Fruit fly (Drosophila melanogaster): ENCODE results near the gene Bx42.

Bx42 gene

DNA sequence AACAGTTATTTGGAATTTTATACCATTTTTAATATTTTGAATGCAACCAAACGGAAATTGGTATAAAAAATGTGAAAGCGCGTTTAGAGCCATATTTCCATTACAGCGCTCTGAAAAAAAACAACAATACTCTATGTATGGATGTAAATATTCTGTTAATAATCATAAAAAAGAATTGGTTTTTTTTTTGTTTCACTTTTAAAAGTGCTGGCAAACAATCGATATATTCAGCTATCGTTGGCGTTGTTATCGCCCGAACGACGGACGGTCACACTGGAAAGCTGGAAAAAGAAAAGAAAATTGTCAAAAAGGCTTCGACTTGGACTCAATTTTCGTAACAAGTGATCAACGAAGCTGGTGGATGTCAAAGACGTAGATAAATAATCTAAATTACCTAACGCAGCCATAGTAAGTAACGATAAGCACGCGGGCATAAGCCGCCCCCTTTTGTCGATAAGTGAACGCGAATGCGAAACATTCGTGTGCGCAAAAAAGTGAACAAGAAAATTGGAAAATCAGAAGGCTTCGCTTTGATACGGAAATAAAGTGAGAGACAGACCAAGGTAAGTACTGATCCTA lies 35.9 kb upstream of the Bx42 start, which contains the start of gene CG7065:
Gene CG7065 (plus strand): TSS at position 270 of the 579 bp plus-strand sequence.
- TF ChIP-seq D1 (tag; optimal IDR thresholded peaks at IDR 0.05) = no peak
- no peak for TF ChIP-seq CG8301 (tag; optimal IDR thresholded peaks at IDR 0.05)
- TF ChIP-seq CG14655 (GFP tag; optimal IDR thresholded peaks at IDR 0.05) = no peak
- no peak for TF ChIP-seq CG9948 (tag; optimal IDR thresholded peaks at IDR 0.05)
- TF ChIP-seq CG15710 (tag; optimal IDR thresholded peaks at IDR 0.05) = no peak
- TF ChIP-seq CG10348 (GFP tag; IDR thresholded peaks at IDR 0.05) = no peak
- no peak for TF ChIP-seq fd96Ca (GFP tag; IDR thresholded peaks at IDR 0.05)
- TF ChIP-seq CG34367 (tag; optimal IDR thresholded peaks at IDR 0.05) = no peak
- no peak for TF ChIP-seq EcR (GFP tag; optimal IDR thresholded peaks at IDR 0.05)
- TF ChIP-seq rn (GFP tag; IDR thresholded peaks at IDR 0.05) = no peak
- no peak for TF ChIP-seq CG32121 (GFP tag; IDR thresholded peaks at IDR 0.05)
- TF ChIP-seq Ets98B (GFP tag; IDR thresholded peaks at IDR 0.05) = no peak
- TF ChIP-seq CG12605 (GFP tag; IDR thresholded peaks at IDR 0.05) = no peak
- TF ChIP-seq CG8159 (tag; optimal IDR thresholded peaks at IDR 0.05) = no peak
- TF ChIP-seq CG13204 (GFP tag; optimal IDR thresholded peaks at IDR 0.05) = no peak
- TF ChIP-seq CG17806 (tag; optimal IDR thresholded peaks at IDR 0.05) = no peak
- TF ChIP-seq gl (tag; optimal IDR thresholded peaks at IDR 0.05) = no peak
- no peak for TF ChIP-seq CG4496 (GFP tag; IDR thresholded peaks at IDR 0.05)

DNA sequence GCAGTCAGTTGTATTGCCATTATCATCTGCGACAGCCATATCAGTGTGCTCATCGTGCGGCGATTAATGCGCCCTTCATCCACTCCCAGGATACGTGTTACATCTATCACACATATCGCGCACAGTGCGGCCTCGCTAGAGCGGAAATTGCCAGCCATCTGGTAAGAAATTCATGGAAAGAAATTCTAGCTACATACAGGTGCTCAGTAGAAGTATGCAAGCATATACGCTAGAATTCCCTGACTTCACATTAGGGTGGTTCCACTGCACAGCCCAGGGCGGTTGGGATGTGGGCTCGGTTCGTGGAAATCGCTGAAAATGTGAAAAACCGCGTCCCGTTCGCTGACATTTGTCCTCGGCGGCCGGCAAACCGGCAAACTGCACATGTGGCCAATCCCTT lies 34.8 kb upstream of the Bx42 start:
- TF ChIP-seq CG9948 (tag; optimal IDR thresholded peaks at IDR 0.05) = peak; percentile 66
- TF ChIP-seq CG14655 (GFP tag; optimal IDR thresholded peaks at IDR 0.05) = no peak
- peak; percentile 62 for TF ChIP-seq gl (tag; optimal IDR thresholded peaks at IDR 0.05)
- peak; percentile 82 for TF ChIP-seq CG15710 (tag; optimal IDR thresholded peaks at IDR 0.05)
- peak; percentile 91 for TF ChIP-seq CG4496 (GFP tag; IDR thresholded peaks at IDR 0.05)
- TF ChIP-seq CG17806 (tag; optimal IDR thresholded peaks at IDR 0.05) = peak; percentile 64
- TF ChIP-seq CG12605 (GFP tag; IDR thresholded peaks at IDR 0.05) = peak; percentile 69
- peak; percentile 88 for TF ChIP-seq Ets98B (GFP tag; IDR thresholded peaks at IDR 0.05)
- no peak for TF ChIP-seq CG10348 (GFP tag; IDR thresholded peaks at IDR 0.05)
- peak; percentile 72 for TF ChIP-seq CG32121 (GFP tag; IDR thresholded peaks at IDR 0.05)
- TF ChIP-seq CG34367 (tag; optimal IDR thresholded peaks at IDR 0.05) = peak; percentile 70
- peak; percentile 80 for TF ChIP-seq CG8159 (tag; optimal IDR thresholded peaks at IDR 0.05)
- TF ChIP-seq CG8301 (tag; optimal IDR thresholded peaks at IDR 0.05) = peak; percentile 68
- TF ChIP-seq rn (GFP tag; IDR thresholded peaks at IDR 0.05) = peak; percentile 70
- TF ChIP-seq CG13204 (GFP tag; optimal IDR thresholded peaks at IDR 0.05) = no peak
- no peak for TF ChIP-seq Pif1A (GFP tag; optimal IDR thresholded peaks at IDR 0.05)
- peak; percentile 91 for TF ChIP-seq fd96Ca (GFP tag; IDR thresholded peaks at IDR 0.05)
- peak; percentile 36 for TF ChIP-seq D1 (tag; optimal IDR thresholded peaks at IDR 0.05)
- peak; percentile 54 for TF ChIP-seq Snoo (tag; optimal IDR thresholded peaks at IDR 0.05)

DNA sequence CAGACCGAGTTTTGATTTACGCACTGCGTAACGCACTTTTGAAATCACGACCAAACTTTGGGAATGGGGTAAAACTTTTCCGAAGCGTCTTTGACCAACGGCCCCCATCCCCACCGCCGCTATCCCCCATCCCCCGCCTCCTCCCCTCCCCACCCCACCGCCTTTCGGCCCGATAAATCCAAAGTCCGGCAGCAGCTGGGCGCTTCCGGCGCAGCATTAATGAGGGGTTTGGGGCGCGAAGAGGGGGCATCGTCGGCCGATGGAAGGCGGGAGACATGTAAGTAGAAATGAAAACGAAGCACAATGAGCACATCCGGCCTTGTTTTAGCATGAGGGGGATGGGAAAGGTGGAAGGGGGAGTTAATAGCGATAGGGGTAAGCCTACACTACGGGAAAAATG lies 32.7 kb upstream of the Bx42 start:
- TF ChIP-seq CG17806 (tag; optimal IDR thresholded peaks at IDR 0.05) (peak; percentile 16), Pif1A (GFP tag; optimal IDR thresholded peaks at IDR 0.05) (no peak), CG34367 (tag; optimal IDR thresholded peaks at IDR 0.05) (no peak), CG14655 (GFP tag; optimal IDR thresholded peaks at IDR 0.05) (peak; percentile 61), Ets98B (GFP tag; IDR thresholded peaks at IDR 0.05) (peak; percentile 60), CG8301 (tag; optimal IDR thresholded peaks at IDR 0.05) (peak; percentile 18), CG4496 (GFP tag; IDR thresholded peaks at IDR 0.05) (peak; percentile 42; the same call in 1 of the 3 replicates), Pif1B (GFP tag; optimal IDR thresholded peaks at IDR 0.05) (no peak), D1 (tag; optimal IDR thresholded peaks at IDR 0.05) (no peak), rn (GFP tag; IDR thresholded peaks at IDR 0.05) (no peak), CG15710 (tag; optimal IDR thresholded peaks at IDR 0.05) (peak; percentile 31), CG13204 (GFP tag; optimal IDR thresholded peaks at IDR 0.05) (peak; percentile 79), CG32121 (GFP tag; IDR thresholded peaks at IDR 0.05) (peak; percentile 59), EcR (GFP tag; optimal IDR thresholded peaks at IDR 0.05) (no peak), fd96Ca (GFP tag; IDR thresholded peaks at IDR 0.05) (peak; percentile 46; the same call in 2 of the 3 replicates), gl (tag; optimal IDR thresholded peaks at IDR 0.05) (peak; percentile 79), CG12605 (GFP tag; IDR thresholded peaks at IDR 0.05) (peak; percentile 48; the same call in 1 of the 2 replicates), CG10348 (GFP tag; IDR thresholded peaks at IDR 0.05) (no peak), Snoo (tag; optimal IDR thresholded peaks at IDR 0.05) (no peak), CG9948 (tag; optimal IDR thresholded peaks at IDR 0.05) (no peak), CG8159 (tag; optimal IDR thresholded peaks at IDR 0.05) (peak; percentile 16)

DNA sequence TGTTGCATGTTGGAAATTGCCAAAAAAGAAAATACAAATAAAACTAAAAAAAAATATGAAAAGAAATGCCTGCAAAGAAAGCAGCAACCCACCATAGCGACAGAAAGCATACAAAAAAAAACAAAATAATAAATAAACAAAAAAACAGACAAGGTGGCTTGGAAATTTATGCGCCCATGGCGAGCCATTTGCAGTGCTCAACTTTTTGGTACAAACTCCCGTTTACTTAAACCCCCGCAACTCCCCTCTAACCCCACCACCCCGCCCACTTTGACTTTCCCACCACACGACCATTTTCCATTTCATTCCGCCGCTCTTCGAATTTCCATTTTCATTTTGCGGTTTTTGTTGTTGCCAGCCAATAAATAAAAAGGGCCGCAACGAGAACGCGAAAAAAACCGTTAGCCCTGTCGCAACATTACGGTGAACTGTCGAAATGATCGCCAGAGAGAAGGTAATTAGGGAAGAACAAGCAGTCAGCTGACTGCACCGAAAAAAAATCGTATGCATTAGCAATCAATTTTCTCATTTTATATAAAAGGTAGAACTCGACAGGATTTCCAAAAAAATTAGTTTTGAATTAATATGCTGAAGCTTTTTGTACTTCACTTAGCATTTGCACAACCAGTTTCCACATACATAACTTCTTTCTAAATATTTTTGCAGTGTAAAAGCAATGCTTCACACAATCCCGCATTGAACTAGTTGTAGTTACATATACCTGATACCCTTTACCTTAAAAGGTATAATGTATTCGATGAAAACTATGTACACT lies 30.6 kb upstream of the Bx42 start:
- TF ChIP-seq CG15710 (tag; optimal IDR thresholded peaks at IDR 0.05) (no peak), CG8301 (tag; optimal IDR thresholded peaks at IDR 0.05) (no peak), CG9948 (tag; optimal IDR thresholded peaks at IDR 0.05) (no peak), CG13204 (GFP tag; optimal IDR thresholded peaks at IDR 0.05) (no peak), CG14655 (GFP tag; optimal IDR thresholded peaks at IDR 0.05) (peak; percentile 6), gl (tag; optimal IDR thresholded peaks at IDR 0.05) (no peak), CG12605 (GFP tag; IDR thresholded peaks at IDR 0.05) (no peak), D1 (tag; optimal IDR thresholded peaks at IDR 0.05) (no peak), CG32121 (GFP tag; IDR thresholded peaks at IDR 0.05) (peak; percentile 13; the same call in 1 of the 2 replicates), CG10348 (GFP tag; IDR thresholded peaks at IDR 0.05) (no peak), CG8159 (tag; optimal IDR thresholded peaks at IDR 0.05) (peak; percentile 5), Snoo (tag; optimal IDR thresholded peaks at IDR 0.05) (no peak), EcR (GFP tag; optimal IDR thresholded peaks at IDR 0.05) (no peak), CG4496 (GFP tag; IDR thresholded peaks at IDR 0.05) (0 out of 3 replicates have a peak, but pooled peaks have one; percentile 6)

DNA sequence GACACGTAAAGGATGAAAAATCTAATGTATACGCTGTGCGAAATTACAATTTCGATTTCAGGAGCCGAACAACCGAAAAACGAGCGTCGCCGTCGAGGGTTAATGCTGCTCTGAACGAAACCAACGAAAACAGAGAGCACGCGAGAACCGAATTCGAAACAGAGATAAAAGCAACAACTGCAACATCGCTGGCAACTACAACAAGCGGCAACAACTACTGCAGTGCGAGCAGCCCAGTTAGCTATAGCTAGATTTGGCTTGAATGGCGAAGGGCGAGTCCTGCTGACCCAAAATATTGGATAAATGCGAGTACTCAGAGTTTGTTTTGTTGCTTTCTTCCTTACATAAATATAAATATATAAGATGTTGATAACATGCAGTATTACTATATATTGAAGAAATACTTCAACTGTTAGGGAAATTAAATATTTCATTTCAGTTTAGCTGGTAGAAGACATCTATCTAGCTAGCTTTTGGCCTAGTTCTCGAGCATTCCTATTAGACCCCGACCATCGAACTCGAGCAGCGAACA lies 28.6 kb upstream of the Bx42 start, which contains the start of gene fend:
Gene fend (minus strand): TSS at position 178 of the 532 bp plus-strand sequence.
- no peak for TF ChIP-seq CG12605 (GFP tag; IDR thresholded peaks at IDR 0.05)
- no peak for TF ChIP-seq fd96Ca (GFP tag; IDR thresholded peaks at IDR 0.05)
- peak; percentile 49 for TF ChIP-seq Pif1B (GFP tag; optimal IDR thresholded peaks at IDR 0.05)
- TF ChIP-seq CG34367 (tag; optimal IDR thresholded peaks at IDR 0.05) = peak; percentile 41
- no peak for TF ChIP-seq CG10348 (GFP tag; IDR thresholded peaks at IDR 0.05)
- TF ChIP-seq CG15710 (tag; optimal IDR thresholded peaks at IDR 0.05) = peak; percentile 52
- TF ChIP-seq CG32121 (GFP tag; IDR thresholded peaks at IDR 0.05) = 0 out of 2 replicates have a peak, but pooled peaks have one; percentile 27
- peak; percentile 43 for TF ChIP-seq CG8301 (tag; optimal IDR thresholded peaks at IDR 0.05)
- no peak for TF ChIP-seq Pif1A (GFP tag; optimal IDR thresholded peaks at IDR 0.05)
- TF ChIP-seq CG17806 (tag; optimal IDR thresholded peaks at IDR 0.05) = no peak
- no peak for TF ChIP-seq rn (GFP tag; IDR thresholded peaks at IDR 0.05)
- TF ChIP-seq Snoo (tag; optimal IDR thresholded peaks at IDR 0.05) = peak; percentile 7
- no peak for TF ChIP-seq Ets98B (GFP tag; IDR thresholded peaks at IDR 0.05)
- TF ChIP-seq CG8159 (tag; optimal IDR thresholded peaks at IDR 0.05) = peak; percentile 62
- no peak for TF ChIP-seq CG13204 (GFP tag; optimal IDR thresholded peaks at IDR 0.05)
- no peak for TF ChIP-seq CG4496 (GFP tag; IDR thresholded peaks at IDR 0.05)
- TF ChIP-seq EcR (GFP tag; optimal IDR thresholded peaks at IDR 0.05) = no peak
- TF ChIP-seq gl (tag; optimal IDR thresholded peaks at IDR 0.05) = no peak
- peak; percentile 2 for TF ChIP-seq CG9948 (tag; optimal IDR thresholded peaks at IDR 0.05)
- no peak for TF ChIP-seq D1 (tag; optimal IDR thresholded peaks at IDR 0.05)
- TF ChIP-seq CG14655 (GFP tag; optimal IDR thresholded peaks at IDR 0.05) = peak; percentile 49

Data from whole organism, pupa.